Worm (Caenorhabditis elegans) whole organism, young adult: ENCODE results near the gene pro-2.

Experiments used
- B0035.1 ChIP-seq: sonication (generic microtip); optimal IDR thresholded peaks from 2 replicates; lab custom pipeline; 2016; ENCODE audit warnings: missing genetic modification characterization, mild to moderate bottlenecking, missing compliant biosample characterization, missing genotype, missing genetic modification reagents
- B0336.3 ChIP-seq: fragments of 200-800 bp; sonication (Bioruptor generic); IDR thresholded peaks from 2 replicates; pipeline ENCODE4 v1.3.6; 2022; ENCODE audit warnings: missing genetic modification characterization, missing compliant biosample characterization
- C06A6.2 ChIP-seq: fragments of 200-800 bp; sonication (Bioruptor generic); conservative IDR thresholded peaks from 2 replicates; pipeline ENCODE4 v1.3.6; 2022; ENCODE audit warnings: missing genetic modification characterization, missing compliant biosample characterization
- D2030.7 ChIP-seq: fragments of 200-800 bp; sonication (Bioruptor generic); IDR thresholded peaks from 2 replicates; pipeline ENCODE4 v1.3.6; 2022; ENCODE audit warnings: missing genetic modification reagents, missing genetic modification characterization, missing compliant biosample characterization
- F22D6.2 ChIP-seq: sonication (generic microtip); optimal IDR thresholded peaks from 2 replicates; lab custom pipeline; 2016; ENCODE audit warnings: mild to moderate bottlenecking, missing genetic modification characterization, missing compliant biosample characterization
- F23B12.7 ChIP-seq: sonication (generic microtip); optimal IDR thresholded peaks from 2 replicates; lab custom pipeline; 2017; ENCODE audit warnings: missing genetic modification characterization, mild to moderate bottlenecking, missing compliant biosample characterization, antibody characterized with exemption, moderate library complexity; ENCODE audit not compliant: insufficient read depth
- F49E8.2 ChIP-seq: sonication (generic microtip); optimal IDR thresholded peaks from 3 replicates; lab custom pipeline; 2017; ENCODE audit warnings: missing genetic modification characterization, mild to moderate bottlenecking, missing compliant biosample characterization, antibody characterized with exemption, moderate library complexity; ENCODE audit not compliant: insufficient read depth
- F52B5.7 ChIP-seq: sonication (generic microtip); optimal IDR thresholded peaks from 2 replicates; lab custom pipeline; 2016; ENCODE audit warnings: mild to moderate bottlenecking, missing genetic modification characterization, missing compliant biosample characterization
- F57A8.1 ChIP-seq: fragments of 200-800 bp; sonication (Bioruptor generic); optimal IDR thresholded peaks from 2 replicates; lab custom pipeline; 2018; ENCODE audit warnings: mild to moderate bottlenecking, missing genetic modification characterization, moderate library complexity, missing compliant biosample characterization
- Y53G8AR.9 ChIP-seq: fragments of 200-800 bp; sonication (Bioruptor generic); conservative IDR thresholded peaks from 2 replicates; pipeline ENCODE4 v1.3.6; 2022; ENCODE audit warnings: missing genetic modification reagents, missing genetic modification characterization, missing compliant biosample characterization
- Y56A3A.18 ChIP-seq: fragments of 200-800 bp; sonication (Bioruptor generic); IDR thresholded peaks from 2 replicates; pipeline ENCODE4 v1.3.6; 2022; ENCODE audit warnings: missing genetic modification reagents, missing genetic modification characterization, missing compliant biosample characterization
- Y95B8A.8 ChIP-seq: fragments of 200-800 bp; sonication (Bioruptor generic); IDR thresholded peaks from 2 replicates; pipeline ENCODE4 v1.3.6; 2022; ENCODE audit warnings: missing genetic modification reagents, missing genetic modification characterization, missing compliant biosample characterization
- akir-1 ChIP-seq: fragments of 200-800 bp; sonication (Bioruptor generic); optimal IDR thresholded peaks from 2 replicates; lab custom pipeline; 2018; ENCODE audit warnings: mild to moderate bottlenecking, missing genetic modification characterization, moderate library complexity, missing compliant biosample characterization
- aptf-2 ChIP-seq: fragments of 200-800 bp; sonication (Bioruptor generic); conservative IDR thresholded peaks from 2 replicates; pipeline ENCODE4 v1.3.6; 2022; ENCODE audit warnings: missing genetic modification reagents, missing genetic modification characterization, missing compliant biosample characterization
- aptf-3 ChIP-seq: fragments of 200-800 bp; sonication (Bioruptor generic); IDR thresholded peaks from 2 replicates; pipeline ENCODE4 v1.3.6; 2022; ENCODE audit warnings: missing genetic modification characterization, missing compliant biosample characterization
- attf-5 ChIP-seq: fragments of 200-800 bp; sonication (Bioruptor generic); optimal IDR thresholded peaks from 2 replicates; lab custom pipeline; 2018; ENCODE audit warnings: mild to moderate bottlenecking, missing genetic modification characterization, missing compliant biosample characterization
- attf-6 ChIP-seq: fragments of 200-800 bp; sonication (Bioruptor generic); IDR thresholded peaks from 2 replicates; pipeline ENCODE4 v1.3.6; 2022; ENCODE audit warnings: missing genetic modification reagents, missing genetic modification characterization, missing compliant biosample characterization
- cebp-2 ChIP-seq: fragments of 200-800 bp; sonication (Bioruptor generic); IDR thresholded peaks from 2 replicates; pipeline ENCODE4 v1.3.6; 2022; ENCODE audit warnings: missing genetic modification characterization, missing compliant biosample characterization
- ceh-79 ChIP-seq: sonication (generic microtip); optimal IDR thresholded peaks from 2 replicates; lab custom pipeline; 2017; ENCODE audit warnings: mild to moderate bottlenecking, missing genetic modification characterization, missing compliant biosample characterization
- ceh-91 ChIP-seq: fragments of 200-800 bp; sonication (Bioruptor generic); IDR thresholded peaks from 2 replicates; pipeline ENCODE4 v1.3.6; 2022; ENCODE audit warnings: missing genetic modification reagents, missing genetic modification characterization, missing compliant biosample characterization
- dpl-1 ChIP-seq: fragments of 150-350 bp; optimal IDR thresholded peaks from 2 replicates; lab custom pipeline; 2014; ENCODE audit warnings: missing biosample characterization, missing genetic modification reagents, missing genetic modification characterization
- ekl-4 ChIP-seq: fragments of 200-800 bp; sonication (Bioruptor generic); IDR thresholded peaks from 2 replicates; pipeline ENCODE4 v1.3.6; 2022; ENCODE audit warnings: missing genetic modification reagents, missing genetic modification characterization, missing compliant biosample characterization
- ets-4 ChIP-seq: fragments of 200-800 bp; sonication (Bioruptor generic); optimal IDR thresholded peaks from 2 replicates; lab custom pipeline; 2018; ENCODE audit warnings: mild to moderate bottlenecking, missing genetic modification characterization, missing compliant biosample characterization
- him-1 ChIP-seq: sonication (generic microtip); optimal IDR thresholded peaks from 2 replicates; lab custom pipeline; 2016; ENCODE audit warnings: missing genotype, missing genetic modification reagents, missing genetic modification characterization, missing compliant biosample characterization
- hsf-1 ChIP-seq: fragments of 200-800 bp; sonication (Bioruptor generic); IDR thresholded peaks from 2 replicates; pipeline ENCODE4 v1.3.6; 2022; ENCODE audit warnings: missing genetic modification reagents, missing genetic modification characterization, missing compliant biosample characterization
- lag-1 ChIP-seq: fragments of 200-800 bp; sonication (Bioruptor generic); IDR thresholded peaks from 2 replicates; pipeline ENCODE4 v1.3.6; 2022; ENCODE audit warnings: missing genetic modification reagents, missing genetic modification characterization, missing compliant biosample characterization
- lin-35 ChIP-seq, 3 experiments: fragments of 150-350 bp in 2 of 3; sonication (generic microtip) in 1 of 3; optimal IDR thresholded peaks; 2 replicates each; lab custom pipeline; 2014 to 2018; ENCODE audit warnings: missing biosample characterization in 3 of 3, missing genetic modification characterization in 3 of 3, missing genetic modification reagents in 3 of 3
- lsl-1 ChIP-seq: fragments of 200-800 bp; sonication (Bioruptor generic); optimal IDR thresholded peaks from 2 replicates; lab custom pipeline; 2018; ENCODE audit warnings: mild to moderate bottlenecking, missing genetic modification characterization, moderate library complexity, missing compliant biosample characterization
- lsy-27 ChIP-seq: sonication (generic microtip); optimal IDR thresholded peaks from 2 replicates; lab custom pipeline; 2017; ENCODE audit warnings: missing genetic modification characterization, mild to moderate bottlenecking, missing compliant biosample characterization, antibody characterized with exemption, missing genotype, borderline replicate concordance; ENCODE audit not compliant: insufficient read depth
- madf-10 ChIP-seq: sonication (generic microtip); optimal IDR thresholded peaks from 2 replicates; lab custom pipeline; 2016; ENCODE audit warnings: mild to moderate bottlenecking, missing genetic modification characterization, missing compliant biosample characterization
- mcd-1 ChIP-seq: fragments of 200-800 bp; sonication (Bioruptor generic); IDR thresholded peaks from 2 replicates; pipeline ENCODE4 v1.3.6; 2022; ENCODE audit warnings: missing genetic modification reagents, missing genetic modification characterization, missing compliant biosample characterization
- mes-4 ChIP-seq: sonication (generic microtip); optimal IDR thresholded peaks from 2 replicates; lab custom pipeline; 2016; ENCODE audit warnings: missing genotype, missing genetic modification characterization, missing compliant biosample characterization
- nfyb-1 ChIP-seq: fragments of 200-800 bp; sonication (Bioruptor generic); IDR thresholded peaks from 2 replicates; pipeline ENCODE4 v1.3.6; 2022; ENCODE audit warnings: missing genetic modification reagents, missing genetic modification characterization, missing compliant biosample characterization
- nhr-27 ChIP-seq: fragments of 200-800 bp; sonication (Bioruptor generic); optimal IDR thresholded peaks from 2 replicates; lab custom pipeline; 2018; ENCODE audit warnings: mild to moderate bottlenecking, missing genetic modification characterization, moderate library complexity, missing compliant biosample characterization
- nhr-80 ChIP-seq: sonication (generic microtip); optimal IDR thresholded peaks from 2 replicates; lab custom pipeline; 2016; ENCODE audit warnings: missing genetic modification characterization, missing compliant biosample characterization
- rcor-1 ChIP-seq: fragments of 200-800 bp; sonication (Bioruptor generic); IDR thresholded peaks from 2 replicates; pipeline ENCODE4 v1.3.6; 2022; ENCODE audit warnings: missing genetic modification reagents, missing genetic modification characterization, missing compliant biosample characterization
- snpc-1.1 ChIP-seq: sonication (generic microtip); optimal IDR thresholded peaks from 2 replicates; lab custom pipeline; 2017; ENCODE audit warnings: missing genetic modification characterization, mild to moderate bottlenecking, missing compliant biosample characterization, antibody characterized with exemption, moderate library complexity, missing genotype, missing genetic modification reagents; ENCODE audit not compliant: insufficient read depth
- snpc-4 ChIP-seq, 5 experiments: fragments of 150-350 bp in 1 of 5; sonication (generic microtip) in 4 of 5; optimal IDR thresholded peaks; 2 replicates each; lab custom pipeline; 2014 to 2018; ENCODE audit warnings: missing genetic modification characterization in 5 of 5, missing biosample characterization in 3 of 5, antibody characterized with exemption in 2 of 5, mild to moderate bottlenecking in 2 of 5, missing compliant biosample characterization in 2 of 5, missing genotype in 2 of 5, moderate library complexity in 2 of 5, missing genetic modification reagents in 1 of 5
- sptf-2 ChIP-seq: fragments of 200-800 bp; sonication (Bioruptor generic); optimal IDR thresholded peaks from 2 replicates; lab custom pipeline; 2018; ENCODE audit warnings: mild to moderate bottlenecking, missing genetic modification characterization, missing compliant biosample characterization
- tbx-9 ChIP-seq: sonication (generic microtip); optimal IDR thresholded peaks from 2 replicates; lab custom pipeline; 2016; ENCODE audit warnings: borderline replicate concordance, missing genetic modification characterization, inconsistent platforms, missing compliant biosample characterization
- xnd-1 ChIP-seq: sonication (generic microtip); optimal IDR thresholded peaks from 2 replicates; lab custom pipeline; 2016; ENCODE audit warnings: missing genotype, missing genetic modification reagents, missing genetic modification characterization, missing compliant biosample characterization
- zfh-2 ChIP-seq: fragments of 200-800 bp; sonication (Bioruptor generic); conservative IDR thresholded peaks from 2 replicates; pipeline ENCODE4 v1.3.6; 2022; ENCODE audit warnings: missing genetic modification reagents, missing genetic modification characterization, missing compliant biosample characterization
- zim-3 ChIP-seq: sonication (generic microtip); optimal IDR thresholded peaks from 2 replicates; lab custom pipeline; 2017; ENCODE audit warnings: mild to moderate bottlenecking, missing genetic modification characterization, moderate library complexity, missing compliant biosample characterization
- ztf-22 ChIP-seq: fragments of 200-800 bp; sonication (Bioruptor generic); optimal IDR thresholded peaks from 2 replicates; lab custom pipeline; 2018; ENCODE audit warnings: mild to moderate bottlenecking, missing genetic modification characterization, moderate library complexity, missing compliant biosample characterization
- ztf-26 ChIP-seq: sonication (generic microtip); optimal IDR thresholded peaks from 2 replicates; lab custom pipeline; 2017; ENCODE audit warnings: missing genetic modification characterization, missing compliant biosample characterization
- ztf-6 ChIP-seq: fragments of 200-800 bp; sonication (Bioruptor generic); IDR thresholded peaks from 2 replicates; pipeline ENCODE4 v1.3.6; 2022; ENCODE audit warnings: missing genetic modification reagents, missing genetic modification characterization, missing compliant biosample characterization

The pro-2 gene

DNA sequence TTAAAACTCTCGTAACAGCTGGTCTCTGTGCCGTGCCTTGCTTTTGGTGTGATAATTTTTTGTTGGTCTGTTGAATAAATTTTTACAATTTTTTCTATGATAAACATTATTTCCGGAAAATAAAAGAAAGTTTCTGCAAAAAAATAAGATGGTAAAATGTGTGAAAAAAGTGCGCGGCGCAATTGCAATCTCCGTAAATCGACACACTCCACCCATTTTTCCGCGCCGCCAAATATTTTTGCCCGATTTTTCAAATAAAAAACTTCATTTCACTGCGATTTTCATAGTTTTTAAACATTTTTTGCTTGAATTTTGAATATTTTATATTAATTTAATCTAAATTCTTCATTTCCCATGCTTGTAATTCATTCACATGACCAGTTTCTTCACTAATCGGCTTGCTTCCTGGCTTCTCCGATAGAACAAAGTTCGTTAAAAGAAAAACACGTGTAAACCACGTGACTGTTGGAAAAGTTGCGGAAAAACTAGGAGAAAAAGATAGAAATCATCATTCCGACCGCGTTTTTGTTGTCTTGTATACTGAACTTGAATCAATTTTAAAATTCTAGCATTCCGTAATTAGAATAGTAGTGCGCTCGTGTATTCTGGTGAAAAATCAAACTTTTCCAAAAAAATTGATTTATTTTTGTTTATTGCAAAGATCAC lies 43.3 kb upstream of the pro-2 start (continued):
- peak; percentile 28 for TF ChIP-seq F49E8.2 (tag; lab: Kevin White, UChicago)
- peak; percentile 26 for TF ChIP-seq nhr-80 (tag; lab: Kevin White, UChicago)
- TF ChIP-seq Y53G8AR.9 (GFP tag; lab: Robert Waterston, UW) = no peak
- peak; percentile 26; the same call in 1 of the 2 replicates for TF ChIP-seq ekl-4 (GFP tag; lab: Robert Waterston, UW)
- TF ChIP-seq mes-4 = no peak
- peak; percentile 39; the same call in 1 of the 2 replicates for TF ChIP-seq B0336.3 (GFP tag; lab: Robert Waterston, UW)
- peak; percentile 20 for TF ChIP-seq snpc-1.1 (tag; lab: Kevin White, UChicago)
- TF ChIP-seq xnd-1 (tag; lab: Kevin White, UChicago) = no peak
- TF ChIP-seq aptf-2 (GFP tag; lab: Robert Waterston, UW) = no peak
- peak; percentile 82 for TF ChIP-seq attf-5
- TF ChIP-seq F52B5.7 (tag; lab: Kevin White, UChicago) = no peak
- TF ChIP-seq dpl-1 = peak; percentile 22
- TF ChIP-seq madf-10 (tag; lab: Kevin White, UChicago) = peak; percentile 46
- TF ChIP-seq lsl-1 (GFP tag; lab: Kevin White, UChicago) = peak; percentile 57
- TF ChIP-seq ztf-22 (GFP tag; lab: Kevin White, UChicago) = no peak
- 0 out of 2 replicates have a peak, but pooled peaks have one; percentile 14 for TF ChIP-seq nfyb-1
- TF ChIP-seq B0035.1 (tag; lab: Kevin White, UChicago) = peak; percentile 11
- TF ChIP-seq ets-4 (GFP tag; lab: Kevin White, UChicago) = no peak
- no peak for TF ChIP-seq nhr-27 (tag; lab: Kevin White, UChicago)
- no peak for TF ChIP-seq lsy-27 (tag; lab: Kevin White, UChicago)
- TF ChIP-seq D2030.7 (GFP tag; lab: Robert Waterston, UW) = peak; percentile 56
- TF ChIP-seq zim-3 (tag; lab: Kevin White, UChicago) = no peak
- TF ChIP-seq C06A6.2 (GFP tag; lab: Robert Waterston, UW) = 0 out of 2 replicates have a peak, but pooled peaks have one; percentile 25
- TF ChIP-seq lin-35 (GFP tag; optimal IDR thresholded peaks at IDR 0.05; lab: Kevin White, UChicago) = peak in 1 of 3 experiments; percentile 80
- TF ChIP-seq ztf-26 (tag; lab: Kevin White, UChicago) = no peak
- no peak for TF ChIP-seq lag-1 (GFP tag; lab: Robert Waterston, UW)
- no peak for TF ChIP-seq tbx-9 (tag; lab: Kevin White, UChicago)
- TF ChIP-seq ztf-6 = no peak
- no peak for TF ChIP-seq cebp-2 (GFP tag; lab: Robert Waterston, UW)
- TF ChIP-seq zfh-2 = no peak
- TF ChIP-seq rcor-1 = no peak; the same call in 1 of the 2 replicates
- no peak for TF ChIP-seq hsf-1
- no peak for TF ChIP-seq ceh-91 (GFP tag; lab: Robert Waterston, UW)
- no peak for TF ChIP-seq aptf-3
- no peak for TF ChIP-seq him-1 (tag; lab: Kevin White, UChicago)
- no peak for TF ChIP-seq snpc-4 (GFP tag; optimal IDR thresholded peaks at IDR 0.05; lab: Kevin White, UChicago)
- TF ChIP-seq snpc-4 (tag; optimal IDR thresholded peaks at IDR 0.05; lab: Kevin White, UChicago) = peak in 3 of 4 experiments; percentile 30 to 49 (median 43)
- TF ChIP-seq Y95B8A.8 (GFP tag; lab: Robert Waterston, UW) = no peak
- peak; percentile 46; the same call in 1 of the 2 replicates for TF ChIP-seq mcd-1 (GFP tag; lab: Robert Waterston, UW)
- TF ChIP-seq Y56A3A.18 = no peak
- TF ChIP-seq F22D6.2 (tag; lab: Kevin White, UChicago) = no peak
- TF ChIP-seq sptf-2 = no peak
- no peak for TF ChIP-seq F57A8.1
- peak; percentile 65 for TF ChIP-seq F23B12.7
- TF ChIP-seq attf-6 (GFP tag; lab: Robert Waterston, UW) = no peak
- TF ChIP-seq ceh-79 (tag; lab: Kevin White, UChicago) = no peak
- no peak for TF ChIP-seq akir-1
